Worm (Caenorhabditis elegans) whole organism, L1 larva: ENCODE data around the gene mob-4.

Experiments used
- C16A3.4 ChIP-seq: fragments of 150-350 bp; optimal IDR thresholded peaks from 2 replicates; lab custom pipeline; 2014; ENCODE audit warnings: missing biosample characterization, missing genetic modification characterization
- C34B4.2 ChIP-seq: sonication (generic microtip); optimal IDR thresholded peaks from 2 replicates; lab custom pipeline; 2017; ENCODE audit warnings: mild to moderate bottlenecking, missing genetic modification characterization, missing compliant biosample characterization
- F16B12.6 ChIP-seq: fragments of 150-350 bp; optimal IDR thresholded peaks from 2 replicates; lab custom pipeline; 2014; ENCODE audit warnings: missing biosample characterization, missing genetic modification characterization
- Y116A8C.19 ChIP-seq: sonication (generic microtip); optimal IDR thresholded peaks from 2 replicates; lab custom pipeline; 2016; ENCODE audit warnings: missing compliant biosample characterization, missing genetic modification characterization, borderline replicate concordance
- aly-2 ChIP-seq: fragments of 150-350 bp; optimal IDR thresholded peaks from 2 replicates; lab custom pipeline; 2014; ENCODE audit warnings: missing biosample characterization, missing genetic modification characterization
- ama-1 ChIP-seq: fragments of 150-350 bp; optimal IDR thresholded peaks from 2 replicates; lab custom pipeline; 2014
- blmp-1 ChIP-seq: fragments of 150-350 bp; optimal IDR thresholded peaks from 2 replicates; lab custom pipeline; 2014; ENCODE audit warnings: missing biosample characterization, missing genetic modification characterization
- ceh-63 ChIP-seq: fragments of 200-800 bp; sonication (Bioruptor generic); optimal IDR thresholded peaks from 2 replicates; lab custom pipeline; 2018; ENCODE audit warnings: mild to moderate bottlenecking, missing genetic modification characterization, missing compliant biosample characterization
- ceh-8 ChIP-seq: fragments of 200-800 bp; sonication (Bioruptor generic); optimal IDR thresholded peaks from 2 replicates; lab custom pipeline; 2018; ENCODE audit warnings: mild to moderate bottlenecking, missing genetic modification characterization, moderate library complexity, missing compliant biosample characterization
- ceh-82 ChIP-seq, 3 experiments: fragments of 150-350 bp in 1 of 3; sonication (generic microtip) in 2 of 3; optimal IDR thresholded peaks; 2 replicates each; lab custom pipeline; 2014 to 2017; ENCODE audit warnings: missing biosample characterization in 3 of 3, missing genetic modification characterization in 3 of 3
- ceh-90 ChIP-seq: sonication (generic microtip); optimal IDR thresholded peaks from 2 replicates; lab custom pipeline; 2016; ENCODE audit warnings: missing genetic modification characterization, missing compliant biosample characterization
- dpl-1 ChIP-seq, 3 experiments: fragments of 150-350 bp in 2 of 3; sonication (generic microtip) in 1 of 3; optimal IDR thresholded peaks; 2 replicates each; lab custom pipeline; 2014 to 2017; ENCODE audit warnings: missing biosample characterization in 3 of 3, missing genetic modification characterization in 3 of 3, missing genetic modification reagents in 3 of 3
- dsc-1 ChIP-seq: sonication (generic microtip); optimal IDR thresholded peaks from 2 replicates; lab custom pipeline; 2016; ENCODE audit warnings: mild to moderate bottlenecking, missing genetic modification characterization, missing compliant biosample characterization
- efl-1 ChIP-seq, 4 experiments: fragments of 150-350 bp; optimal IDR thresholded peaks in 3 of 4; peaks in 1 of 4; 1 replicate in 1 of 4; 2 replicates in 3 of 4; lab custom pipeline; 2014; ENCODE audit warnings: missing biosample characterization in 2 of 4, missing genetic modification characterization in 2 of 4, missing genetic modification reagents in 2 of 4
- elt-3 ChIP-seq, 6 experiments: fragments of 150-350 bp in 1 of 6; sonication (generic microtip); optimal IDR thresholded peaks; 2 replicates each; lab custom pipeline; 2017 to 2018; ENCODE audit warnings: missing biosample characterization in 6 of 6, missing genetic modification characterization in 6 of 6, inconsistent platforms in 1 of 6
- fkh-4 ChIP-seq: sonication (generic microtip); optimal IDR thresholded peaks from 2 replicates; lab custom pipeline; 2016; ENCODE audit warnings: missing compliant biosample characterization, missing genetic modification characterization, borderline replicate concordance
- grh-1 ChIP-seq: fragments of 200-800 bp; sonication (Bioruptor generic); IDR thresholded peaks from 2 replicates; pipeline ENCODE4 v1.3.6; 2022; ENCODE audit warnings: missing genetic modification reagents, missing genetic modification characterization, missing compliant biosample characterization
- irx-1 ChIP-seq: sonication (generic microtip); optimal IDR thresholded peaks from 2 replicates; lab custom pipeline; 2016; ENCODE audit warnings: missing genetic modification characterization, missing compliant biosample characterization
- isw-1 ChIP-seq: fragments of 200-800 bp; sonication (Bioruptor generic); IDR thresholded peaks from 2 replicates; pipeline ENCODE4 v1.3.6; 2022; ENCODE audit warnings: missing genetic modification characterization, missing compliant biosample characterization
- lin-13 ChIP-seq: fragments of 150-350 bp; optimal IDR thresholded peaks from 2 replicates; lab custom pipeline; 2014; ENCODE audit warnings: missing biosample characterization, missing genetic modification reagents, missing genetic modification characterization
- lin-14 ChIP-seq: fragments of 200-800 bp; sonication (Bioruptor generic); optimal IDR thresholded peaks from 2 replicates; lab custom pipeline; 2018; ENCODE audit warnings: mild to moderate bottlenecking, missing genetic modification characterization, moderate library complexity, missing compliant biosample characterization
- lin-15B ChIP-seq: fragments of 150-350 bp; sonication (generic microtip); optimal IDR thresholded peaks from 3 replicates; lab custom pipeline; 2014; ENCODE audit warnings: missing biosample characterization, missing genetic modification characterization
- lin-39 ChIP-seq: fragments of 150-350 bp; optimal IDR thresholded peaks from 2 replicates; lab custom pipeline; 2014; ENCODE audit warnings: missing biosample characterization, missing genetic modification reagents, missing genetic modification characterization
- lir-3 ChIP-seq: sonication (generic microtip); optimal IDR thresholded peaks from 2 replicates; lab custom pipeline; 2016; ENCODE audit warnings: mild to moderate bottlenecking, missing genetic modification characterization, moderate library complexity, missing compliant biosample characterization; ENCODE audit not compliant: poor library complexity
- lsy-2 ChIP-seq, 2 experiments: fragments of 150-350 bp; optimal IDR thresholded peaks; 2 replicates each; lab custom pipeline; 2014; ENCODE audit warnings: missing biosample characterization in 2 of 2, missing genetic modification characterization in 2 of 2
- mdl-1 ChIP-seq, 2 experiments: fragments of 150-350 bp; optimal IDR thresholded peaks; 2 replicates each; lab custom pipeline; 2014 to 2017; ENCODE audit warnings: missing biosample characterization in 2 of 2, missing genetic modification characterization in 2 of 2, inconsistent platforms in 1 of 2
- mep-1 ChIP-seq: fragments of 150-350 bp; optimal IDR thresholded peaks from 2 replicates; lab custom pipeline; 2014; ENCODE audit warnings: missing biosample characterization, missing genetic modification characterization
- nhr-11 ChIP-seq: fragments of 150-350 bp; optimal IDR thresholded peaks from 2 replicates; lab custom pipeline; 2014; ENCODE audit warnings: missing biosample characterization, missing genetic modification characterization
- nhr-12 ChIP-seq: sonication (generic microtip); optimal IDR thresholded peaks from 2 replicates; lab custom pipeline; 2017; ENCODE audit warnings: missing biosample characterization, missing genetic modification characterization
- nhr-19 ChIP-seq: fragments of 200-800 bp; sonication (Bioruptor generic); conservative IDR thresholded peaks from 2 replicates; pipeline ENCODE4 v1.3.6; 2022; ENCODE audit warnings: missing genetic modification characterization, missing compliant biosample characterization
- nhr-47 ChIP-seq: sonication (generic microtip); optimal IDR thresholded peaks from 2 replicates; lab custom pipeline; 2016; ENCODE audit warnings: mild to moderate bottlenecking, missing genetic modification characterization, moderate library complexity, missing compliant biosample characterization
- nhr-71 ChIP-seq: sonication (generic microtip); optimal IDR thresholded peaks from 2 replicates; lab custom pipeline; 2016; ENCODE audit warnings: mild to moderate bottlenecking, missing genetic modification characterization, moderate library complexity, missing compliant biosample characterization
- nhr-77 ChIP-seq: fragments of 150-350 bp; optimal IDR thresholded peaks from 2 replicates; lab custom pipeline; 2014; ENCODE audit warnings: missing biosample characterization, missing genetic modification characterization
- nhr-85 ChIP-seq: sonication (generic microtip); peaks from one replicate; lab custom pipeline; 2016; ENCODE audit warnings: missing genetic modification characterization, inconsistent platforms, missing compliant biosample characterization
- nhr-90 ChIP-seq: sonication (generic microtip); optimal IDR thresholded peaks from 2 replicates; lab custom pipeline; 2016; ENCODE audit warnings: mild to moderate bottlenecking, missing genetic modification characterization, missing compliant biosample characterization; ENCODE audit not compliant: poor library complexity
- pag-3 ChIP-seq: sonication (generic microtip); optimal IDR thresholded peaks from 2 replicates; lab custom pipeline; 2017; ENCODE audit warnings: missing genetic modification characterization, mild to moderate bottlenecking, missing compliant biosample characterization, antibody characterized with exemption, borderline replicate concordance; ENCODE audit not compliant: insufficient read depth
- pax-3 ChIP-seq: fragments of 200-800 bp; sonication (Bioruptor generic); optimal IDR thresholded peaks from 2 replicates; lab custom pipeline; 2018; ENCODE audit warnings: mild to moderate bottlenecking, missing genetic modification characterization, moderate library complexity, missing compliant biosample characterization
- pqm-1 ChIP-seq: sonication (generic microtip); optimal IDR thresholded peaks from 3 replicates; lab custom pipeline; 2017; ENCODE audit warnings: missing biosample characterization, missing genetic modification characterization
- rnt-1 ChIP-seq: sonication (generic microtip); optimal IDR thresholded peaks from 2 replicates; lab custom pipeline; 2016; ENCODE audit warnings: mild to moderate bottlenecking, missing genetic modification characterization, moderate library complexity, missing compliant biosample characterization
- snu-23 ChIP-seq: sonication (generic microtip); optimal IDR thresholded peaks from 2 replicates; lab custom pipeline; 2016; ENCODE audit warnings: missing genetic modification characterization, missing compliant biosample characterization
- sup-37 ChIP-seq: fragments of 200-800 bp; sonication (Bioruptor generic); optimal IDR thresholded peaks from 2 replicates; lab custom pipeline; 2018; ENCODE audit warnings: mild to moderate bottlenecking, missing genetic modification characterization, missing compliant biosample characterization
- swsn-7 ChIP-seq: sonication (generic microtip); optimal IDR thresholded peaks from 2 replicates; lab custom pipeline; 2016; ENCODE audit warnings: missing genetic modification characterization, missing compliant biosample characterization
- tbx-2 ChIP-seq: sonication (generic microtip); optimal IDR thresholded peaks from 2 replicates; lab custom pipeline; 2016; ENCODE audit warnings: missing genetic modification characterization, missing compliant biosample characterization
- unc-130 ChIP-seq: fragments of 150-350 bp; optimal IDR thresholded peaks from 2 replicates; lab custom pipeline; 2017; ENCODE audit warnings: missing biosample characterization, missing genetic modification characterization, inconsistent platforms
- unc-30 ChIP-seq: sonication (generic microtip); optimal IDR thresholded peaks from 2 replicates; lab custom pipeline; 2017; ENCODE audit warnings: missing biosample characterization, missing genetic modification characterization
- unc-98 ChIP-seq: fragments of 200-800 bp; sonication (Bioruptor generic); IDR thresholded peaks from 2 replicates; pipeline ENCODE4 v1.3.6; 2022; ENCODE audit warnings: missing genetic modification characterization, missing compliant biosample characterization
- vab-15 ChIP-seq: sonication (generic microtip); optimal IDR thresholded peaks from 2 replicates; lab custom pipeline; 2017; ENCODE audit warnings: missing genotype, mild to moderate bottlenecking, missing genetic modification characterization, missing compliant biosample characterization
- zip-4 ChIP-seq: fragments of 200-800 bp; sonication (Bioruptor generic); optimal IDR thresholded peaks from 2 replicates; lab custom pipeline; 2018; ENCODE audit warnings: mild to moderate bottlenecking, missing genetic modification characterization, moderate library complexity, missing compliant biosample characterization
- ztf-4 ChIP-seq: fragments of 150-350 bp; optimal IDR thresholded peaks from 2 replicates; lab custom pipeline; 2014; ENCODE audit warnings: missing biosample characterization, missing genetic modification characterization

mob-4 gene

ce11 chrIII:8227511-8227910, 2.6 kb downstream of the mob-4 start, which contains the start of gene fbxl-1 (continued):
- TF ChIP-seq nhr-19 (GFP tag; lab: Robert Waterston, UW) (peak; percentile 71), ceh-8 (GFP tag; lab: Kevin White, UChicago) (peak; percentile 29), nhr-47 (tag; lab: Kevin White, UChicago) (peak; percentile 85), mdl-1 (tag; optimal IDR thresholded peaks at IDR 0.05; lab: Kevin White, UChicago) (peak in 1 of 2 experiments; percentile 93), ceh-82 (tag; optimal IDR thresholded peaks at IDR 0.05; lab: Kevin White, UChicago) (peak; percentile 25 to 70 (median 47)), fkh-4 (tag; lab: Kevin White, UChicago) (no peak), lin-15B (no peak), elt-3 (tag; optimal IDR thresholded peaks at IDR 0.05; lab: Kevin White, UChicago) (peak in 2 of 6 experiments; percentile 14 to 61), lin-39 (tag; lab: Kevin White, UChicago) (no peak), zip-4 (peak; percentile 9), tbx-2 (tag; lab: Kevin White, UChicago) (peak; percentile 81), Y116A8C.19 (tag; lab: Kevin White, UChicago) (no peak), irx-1 (tag; lab: Kevin White, UChicago) (peak; percentile 29), vab-15 (no peak), aly-2 (tag; lab: Kevin White, UChicago) (no peak), ztf-4 (peak; percentile 60), dsc-1 (tag; lab: Kevin White, UChicago) (peak; percentile 80), nhr-90 (tag; lab: Kevin White, UChicago) (peak; percentile 32), ceh-63 (GFP tag; lab: Kevin White, UChicago) (peak; percentile 13), pag-3 (tag; lab: Kevin White, UChicago) (no peak), pqm-1 (tag; lab: Kevin White, UChicago) (no peak), lir-3 (peak; percentile 56), nhr-71 (tag; lab: Kevin White, UChicago) (peak; percentile 94), F16B12.6 (tag; lab: Kevin White, UChicago) (peak; percentile 50), unc-98 (no peak), swsn-7 (tag; lab: Kevin White, UChicago) (peak; percentile 77), pax-3 (tag; lab: Kevin White, UChicago) (peak; percentile 64), unc-130 (tag; lab: Kevin White, UChicago) (peak; percentile 56), isw-1 (peak; percentile 48), C16A3.4 (tag; lab: Kevin White, UChicago) (peak; percentile 82), unc-30 (tag; lab: Kevin White, UChicago) (no peak), dpl-1 (GFP tag; optimal IDR thresholded peaks at IDR 0.05; lab: Kevin White, UChicago) (peak; percentile 52 to 57 (median 53)), grh-1 (GFP tag; lab: Robert Waterston, UW) (no peak), nhr-77 (tag; lab: Kevin White, UChicago) (peak; percentile 71)

- TF ChIP-seq efl-1 (optimal IDR thresholded peaks at IDR 0.05; lab: Kevin White, UChicago) (no peak), efl-1 (GFP tag; optimal IDR thresholded peaks at IDR 0.05 in 1 of 2; lab: Kevin White, UChicago) (peak in 1 of 2 experiments; percentile 0), nhr-11 (tag; lab: Kevin White, UChicago) (no peak), lin-39 (tag; lab: Kevin White, UChicago) (no peak), sup-37 (no peak), unc-98 (no peak), F16B12.6 (tag; lab: Kevin White, UChicago) (no peak), rnt-1 (tag; lab: Kevin White, UChicago) (no peak), lin-14 (peak; percentile 63), lin-13 (peak; percentile 11), snu-23 (GFP tag; lab: Kevin White, UChicago) (peak; percentile 6), nhr-85 (tag; lab: Kevin White, UChicago) (peak; percentile 79), lsy-2 (tag; optimal IDR thresholded peaks at IDR 0.05; lab: Kevin White, UChicago) (peak in 1 of 2 experiments; percentile 18), ceh-90 (tag; lab: Kevin White, UChicago) (no peak), blmp-1 (peak; percentile 36), nhr-12 (tag; lab: Kevin White, UChicago) (no peak), mep-1 (peak; percentile 56), ama-1 (lab: Kevin White, UChicago) (no peak), nhr-71 (tag; lab: Kevin White, UChicago) (peak; percentile 16), C34B4.2 (no peak), elt-3 (tag; optimal IDR thresholded peaks at IDR 0.05; lab: Kevin White, UChicago) (peak in 1 of 6 experiments; percentile 39)
Measured at ce11 chrIII:8228916-8229315, 4.0 kb downstream of the mob-4 start.
